Fruit fly (Drosophila melanogaster) ovary, adult (tissue): ENCODE measurements around the gene CG32280.

Experiments used
- CG17801 ChIP-seq: fragments of 200-800 bp; optimal IDR thresholded peaks from 2 replicates; lab custom pipeline; 2019; ENCODE audit warnings: missing biosample characterization, mild to moderate bottlenecking, missing genetic modification characterization, moderate library complexity; ENCODE audit not compliant: partially characterized antibody

Gene CG32280

DNA sequence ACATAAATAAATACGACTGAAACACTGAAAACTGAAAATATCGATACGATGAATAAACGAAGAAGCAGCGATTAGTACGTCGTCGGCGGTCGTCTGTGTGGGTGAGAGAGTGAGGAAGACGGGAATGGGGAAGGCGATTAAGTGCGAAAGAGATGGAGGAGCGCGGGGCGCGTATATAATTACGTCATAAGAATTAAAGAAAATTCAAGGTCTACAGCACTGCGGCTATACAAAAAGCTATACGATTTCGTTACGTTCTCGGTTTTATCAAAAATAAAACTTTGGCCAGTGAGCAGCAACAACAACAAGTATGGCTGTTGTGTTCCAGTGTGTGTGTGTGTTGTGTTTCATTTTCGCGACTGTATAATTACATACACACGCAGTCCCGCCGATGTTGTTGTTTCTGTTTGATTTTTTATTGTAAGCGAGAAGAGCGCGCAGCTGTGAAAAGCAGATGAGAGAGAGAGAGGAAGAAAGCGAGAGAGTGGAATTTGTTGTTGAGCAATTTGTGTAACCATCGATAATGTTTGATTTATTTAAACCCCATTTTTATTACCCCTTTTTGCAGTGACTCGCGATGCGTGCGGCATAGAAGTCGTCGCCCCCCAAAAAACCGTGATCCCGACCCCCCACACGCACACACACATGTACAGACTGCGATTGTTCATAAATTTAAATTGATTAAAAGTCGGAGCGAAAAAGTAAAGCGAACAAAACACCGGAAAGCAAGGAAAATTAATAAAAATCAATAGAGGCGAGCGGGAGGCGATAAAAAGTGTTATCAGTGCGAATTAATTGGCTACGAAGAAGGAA is 15.7 kb upstream of the CG32280 start:
- no peak for TF ChIP-seq CG17801

DNA sequence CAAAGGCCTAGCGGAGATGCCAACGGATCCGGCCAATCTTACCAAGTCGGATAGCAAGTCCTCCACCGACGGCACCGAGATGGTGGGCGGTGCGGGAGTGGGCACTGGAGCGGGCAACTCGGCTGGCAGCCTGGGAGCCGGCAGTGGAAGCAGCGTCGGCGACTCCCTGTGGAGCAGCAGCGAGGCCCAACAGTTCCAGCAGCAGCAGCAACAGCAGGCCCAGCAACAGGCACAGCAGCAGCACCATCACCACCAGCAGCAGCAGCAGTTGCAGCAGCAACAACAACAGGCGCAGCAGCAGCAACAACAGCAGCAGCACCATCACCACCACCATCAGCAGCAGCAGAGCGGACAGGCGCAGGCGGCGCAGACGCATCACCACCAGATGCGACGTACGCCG is 14.6 kb upstream of the CG32280 start:
- no peak for TF ChIP-seq CG17801

DNA sequence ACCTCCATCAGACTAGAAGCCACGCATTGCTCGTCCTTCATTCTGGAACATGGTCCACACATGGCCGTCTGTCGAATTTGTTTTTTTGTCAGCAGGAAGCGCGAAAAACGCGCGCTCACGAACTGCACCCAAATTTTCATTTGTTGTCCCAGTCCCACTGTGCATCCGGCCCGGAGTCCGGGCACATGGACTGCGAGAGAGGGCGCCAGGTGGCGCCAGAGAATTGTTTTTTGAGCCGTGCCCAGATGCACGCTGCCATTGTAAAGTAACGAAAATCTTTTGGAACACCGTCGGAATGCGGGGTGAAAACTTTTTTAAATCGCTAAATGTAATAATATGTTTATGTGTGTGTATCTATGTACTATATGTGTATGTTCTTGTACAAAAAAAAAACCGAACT is 7.3 kb upstream of the CG32280 start:
- no peak for TF ChIP-seq CG17801

DNA sequence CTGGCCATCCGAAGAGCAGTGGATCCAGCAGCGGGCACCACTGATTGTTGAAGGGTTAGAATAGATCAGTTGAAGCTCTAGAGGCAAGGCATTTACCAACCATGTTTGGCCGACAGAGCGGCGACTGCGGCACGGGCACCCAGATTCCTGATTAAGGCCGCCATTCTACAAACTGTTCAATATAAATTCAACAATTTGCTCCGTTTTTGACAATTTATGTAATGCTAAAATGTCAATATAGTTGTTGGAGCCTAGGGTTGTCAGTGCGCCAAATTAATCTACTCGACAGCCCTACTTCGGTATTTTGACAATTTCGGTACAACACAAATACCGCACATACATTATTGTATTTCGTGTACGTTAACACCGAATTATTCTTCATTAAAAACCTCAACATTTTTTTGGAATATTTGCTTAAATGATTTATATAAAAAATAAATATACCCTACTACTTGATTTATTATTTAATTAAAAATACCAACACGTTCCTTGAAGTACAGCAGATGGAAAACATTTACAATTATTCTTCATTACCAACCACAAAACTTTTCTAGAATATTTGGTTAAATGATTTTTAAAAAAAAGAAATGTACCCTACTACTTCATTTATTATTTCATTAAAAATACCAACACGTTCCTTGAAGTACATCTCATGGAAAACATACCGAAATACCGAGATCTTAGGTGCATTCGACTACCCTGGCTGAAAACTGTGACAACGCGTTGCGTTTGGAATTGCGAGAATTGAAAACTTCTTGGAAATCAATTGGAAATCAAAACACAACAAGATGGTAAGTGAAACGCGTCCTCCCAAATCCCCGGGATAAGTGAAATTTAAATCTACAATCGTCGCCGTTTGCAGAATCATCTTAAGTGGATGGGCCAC is 5.4 kb upstream of the CG32280 start, which contains the start of the genes ND-30 and CG15812:
Gene ND-30 (minus strand): TSS at position 270 of the 886 bp plus-strand sequence.
Gene CG15812 (plus strand): TSS at position 683 of the 886 bp plus-strand sequence.
- no peak for TF ChIP-seq CG17801

DNA sequence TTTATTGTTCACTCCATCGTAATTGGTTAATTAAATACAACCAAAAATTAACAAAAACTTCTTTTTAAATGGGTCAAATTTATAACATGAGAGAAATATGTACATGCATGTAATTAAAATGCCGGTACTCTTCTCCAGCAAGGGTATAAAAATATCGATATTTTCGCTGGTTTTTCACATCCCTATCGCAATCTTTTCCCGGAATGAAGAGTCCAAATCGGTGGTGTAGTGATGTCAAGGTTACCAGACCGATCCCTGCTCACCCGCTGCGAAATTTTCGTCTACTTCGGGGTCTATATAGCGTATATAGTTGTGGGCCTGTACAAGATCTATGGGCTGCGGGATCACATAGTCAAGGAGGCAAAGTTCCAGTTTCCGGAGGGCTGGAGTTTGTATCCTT is 3.0 kb upstream of the CG32280 start, which contains the start of gene rasp:
Gene rasp (plus strand): TSS at position 213 of the 400 bp plus-strand sequence.
- TF ChIP-seq CG17801: no peak

DNA sequence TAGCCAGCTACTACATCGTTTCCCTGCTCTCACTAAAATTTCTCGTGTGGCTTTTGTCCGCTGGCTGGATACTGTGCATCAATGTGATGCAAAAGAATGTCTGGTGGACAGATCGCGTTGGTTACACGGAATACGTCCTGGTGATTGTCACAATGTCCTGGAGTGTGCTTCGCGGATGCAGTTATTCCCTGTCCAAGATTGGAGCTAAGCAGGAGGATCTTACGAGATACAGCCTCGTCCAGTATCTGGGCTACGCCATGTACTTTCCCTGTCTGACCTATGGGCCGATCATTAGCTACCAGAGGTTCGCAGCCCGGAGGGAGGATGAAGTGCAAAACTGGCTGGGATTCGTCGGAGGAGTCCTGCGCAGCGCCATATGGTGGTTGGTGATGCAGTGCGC is 2.4 kb upstream of the CG32280 start:
- no peak for TF ChIP-seq CG17801

DNA sequence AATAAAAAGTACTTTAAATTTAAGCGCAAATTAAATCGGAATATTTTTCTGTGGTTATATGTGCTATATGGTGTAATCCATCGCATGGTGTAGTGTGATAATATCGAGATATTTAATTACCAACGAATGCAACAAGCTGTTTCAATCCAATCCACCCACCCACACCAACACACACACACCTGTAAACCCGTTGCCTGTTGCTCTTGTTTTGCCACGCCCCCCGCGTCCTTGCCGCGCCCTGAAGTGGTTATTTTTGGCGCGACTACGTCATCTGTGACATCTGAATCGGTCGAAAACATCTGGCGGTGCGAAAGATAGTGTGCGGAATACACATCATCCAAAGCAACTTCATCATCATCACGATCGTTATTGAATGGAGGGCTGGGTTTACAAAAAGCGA is 418 bp downstream of the CG32280 start:
- no peak for TF ChIP-seq CG17801

DNA sequence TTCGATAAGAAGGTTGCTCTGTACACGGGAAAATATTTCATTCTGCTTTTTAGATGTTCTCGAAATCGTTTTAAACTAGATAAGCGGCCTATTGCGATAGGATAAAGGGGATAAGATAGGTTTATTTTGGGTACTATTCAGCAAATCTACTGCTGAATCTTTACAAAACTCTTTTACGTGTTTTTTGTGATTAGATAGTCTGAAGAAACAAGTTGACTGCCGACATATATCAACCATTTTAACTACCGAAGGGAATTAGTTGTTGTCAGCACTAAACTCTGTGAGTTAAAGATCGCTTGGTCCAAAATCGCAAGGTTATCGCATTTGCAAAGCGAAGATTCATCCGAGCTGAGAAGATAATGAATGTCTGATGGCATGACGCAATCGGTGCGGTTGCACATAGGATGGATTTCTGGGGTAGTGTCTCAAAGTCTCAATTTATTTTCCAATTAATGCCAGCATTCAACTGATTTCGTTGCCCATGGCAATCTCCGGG is 1.3 kb downstream of the CG32280 start, which contains the start of gene Asciz:
Gene Asciz (minus strand): TSS at position 51 of the 496 bp plus-strand sequence.
- no peak for TF ChIP-seq CG17801

DNA sequence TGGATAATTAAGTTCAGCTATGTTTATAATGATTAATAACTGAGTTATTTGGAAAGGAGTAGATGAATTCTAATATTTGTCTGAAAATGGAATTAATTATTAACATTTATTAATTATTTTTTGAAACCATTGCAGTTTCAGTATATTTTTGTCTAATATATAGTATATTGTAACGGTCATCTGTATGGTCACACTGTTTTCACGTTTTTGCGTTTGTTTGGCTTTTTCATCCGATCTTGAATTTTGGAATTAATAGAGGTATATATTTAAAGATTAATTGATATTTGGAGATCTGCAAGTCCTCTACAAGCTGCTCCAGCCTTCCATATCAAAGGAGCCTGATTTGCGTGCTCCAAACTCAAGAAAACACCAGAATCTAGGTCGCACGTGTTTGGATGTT is 4.1 kb downstream of the CG32280 start, which contains the start of the genes CG32278 and CG32281:
Gene CG32278 (plus strand): TSS at position 180 of the 400 bp plus-strand sequence.
Gene CG32281 (plus strand): TSS at position 269 of the 400 bp plus-strand sequence.
- TF ChIP-seq CG17801: no peak

DNA sequence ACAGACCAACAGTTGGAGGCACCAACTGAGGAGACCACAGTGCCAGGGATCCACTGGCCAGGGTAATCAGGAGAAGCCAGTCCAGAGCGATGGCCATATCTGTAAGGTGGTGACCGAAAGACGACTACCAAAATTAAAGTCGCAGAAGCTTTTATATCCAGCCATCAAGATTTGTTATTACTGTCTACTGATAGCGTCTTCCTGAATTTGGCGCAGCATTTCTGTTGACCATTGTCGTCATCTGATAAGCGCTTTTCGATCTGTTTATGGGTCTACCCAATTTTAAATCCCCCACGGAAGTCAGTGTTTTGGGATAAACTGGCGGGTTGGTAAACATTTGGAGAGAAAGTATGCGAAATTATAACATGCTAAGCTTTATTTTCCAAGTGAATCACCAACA is 7.5 kb downstream of the CG32280 start, which contains the start of gene CG14963:
Gene CG14963 (minus strand): TSS at position 101 of the 400 bp plus-strand sequence.
- TF ChIP-seq CG17801: no peak

DNA sequence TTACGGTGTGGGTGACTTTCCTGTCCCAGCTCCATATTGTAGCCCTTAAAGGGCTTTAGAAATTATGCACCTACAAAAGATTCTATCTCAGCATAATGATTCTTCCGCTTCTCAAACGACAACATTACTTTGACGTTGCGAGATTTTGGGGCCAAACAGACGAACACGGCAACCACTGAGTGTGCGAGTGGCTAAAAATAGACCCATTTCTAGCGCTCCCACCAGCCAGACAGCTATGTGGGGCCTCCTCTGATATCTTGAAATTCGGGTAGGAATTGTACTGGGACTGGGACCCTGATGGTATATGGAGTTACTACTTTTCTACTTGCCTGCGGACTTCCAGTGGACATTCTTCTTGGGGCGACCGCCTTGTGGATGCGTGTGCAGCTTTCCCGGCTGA is 12.9 kb downstream of the CG32280 start:
- no peak for TF ChIP-seq CG17801

DNA sequence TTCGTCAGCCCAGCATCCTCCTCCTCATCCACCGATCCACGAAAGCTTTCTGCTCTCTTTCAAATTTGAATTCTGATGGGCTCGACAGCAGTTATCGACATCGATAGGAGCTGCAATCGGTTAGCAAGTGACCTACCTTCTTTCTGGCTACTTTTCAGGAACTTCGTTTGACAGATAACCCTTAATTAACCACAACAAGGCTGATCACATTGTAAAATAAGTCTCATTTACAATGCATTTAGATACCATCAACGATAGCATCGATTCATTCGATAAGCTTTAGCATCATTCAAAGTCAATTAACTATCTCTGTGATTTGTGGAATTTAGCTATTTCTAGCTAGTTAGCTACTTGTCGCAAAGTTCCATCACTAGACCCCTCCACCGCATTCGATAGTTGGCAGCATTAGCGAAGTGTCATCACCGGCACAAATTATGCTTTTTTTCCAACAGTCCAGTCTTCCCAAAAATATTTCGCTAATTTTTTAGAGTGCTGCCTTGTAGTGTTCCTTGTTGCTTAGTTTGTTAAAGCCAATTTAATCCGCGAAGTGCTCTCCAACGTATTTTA is 13.6 kb downstream of the CG32280 start, which contains the start of the genes MnM and Girdin:
Gene MnM (minus strand): TSS at position 51 of the 567 bp plus-strand sequence.
Gene Girdin (plus strand): TSS at position 401 of the 567 bp plus-strand sequence.
- no peak for TF ChIP-seq CG17801

DNA sequence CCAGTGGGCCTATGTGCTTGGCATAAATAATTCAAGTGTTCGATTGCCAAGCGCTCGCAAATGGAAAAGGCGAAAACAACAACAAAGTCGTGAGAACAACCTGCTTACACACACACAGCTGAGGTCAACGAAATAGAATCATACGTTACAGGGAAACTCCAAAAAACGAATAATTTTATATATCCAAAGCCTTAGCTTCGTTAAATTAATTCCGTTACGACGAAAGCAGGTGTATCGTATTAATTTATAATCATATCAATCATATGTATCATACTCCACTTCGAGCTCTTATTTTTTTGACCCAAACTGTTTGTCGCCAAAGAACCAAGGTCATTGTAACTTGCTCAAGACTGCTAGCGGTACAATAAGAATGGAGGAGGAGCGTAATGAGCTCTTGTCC is 14.5 kb downstream of the CG32280 start:
- peak; percentile 92 for TF ChIP-seq CG17801

DNA sequence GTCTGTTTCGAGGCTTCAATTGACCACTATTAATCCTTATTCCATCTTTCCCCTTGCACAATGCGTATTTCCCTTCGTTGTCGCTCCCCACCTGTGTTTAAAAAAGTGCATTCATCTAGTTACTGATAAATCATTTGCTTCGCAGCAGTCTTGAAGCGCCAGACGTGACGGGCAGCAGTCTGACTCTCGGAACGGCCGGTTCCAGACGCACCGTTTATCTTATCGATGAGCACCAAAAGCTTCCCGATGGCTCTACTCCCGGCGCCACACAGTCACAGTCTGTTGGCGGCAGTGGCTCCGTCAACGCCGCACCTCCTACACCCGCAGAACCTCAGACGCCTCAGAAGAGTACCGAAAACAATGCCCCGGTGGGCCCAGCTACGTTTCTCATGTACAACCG is 19.1 kb downstream of the CG32280 start, which contains the start of gene CG42494:
Gene CG42494 (plus strand): TSS at position 301 of the 400 bp plus-strand sequence.
- TF ChIP-seq CG17801: no peak

DNA sequence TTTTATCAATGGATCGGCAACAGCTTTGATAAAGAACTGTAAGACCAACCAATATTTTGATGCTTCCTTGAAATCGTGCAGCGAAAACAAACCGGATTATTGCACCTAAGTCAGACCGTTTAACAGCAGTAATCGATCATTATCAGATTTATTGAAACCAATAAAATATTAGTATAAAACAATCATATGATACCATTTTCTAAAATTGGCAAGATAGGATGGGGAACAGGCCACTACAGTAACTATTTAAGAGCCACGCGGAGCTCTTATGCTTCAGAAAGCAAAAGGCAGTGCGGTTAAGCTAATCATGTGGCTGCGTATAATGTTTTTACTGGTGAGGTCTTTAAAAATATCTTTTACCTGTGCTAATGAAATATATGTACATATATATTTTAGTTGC is 21.4 kb downstream of the CG32280 start, which contains the start of gene CG32284:
Gene CG32284 (plus strand): TSS at position 301 of the 400 bp plus-strand sequence.
- no peak for TF ChIP-seq CG17801

DNA sequence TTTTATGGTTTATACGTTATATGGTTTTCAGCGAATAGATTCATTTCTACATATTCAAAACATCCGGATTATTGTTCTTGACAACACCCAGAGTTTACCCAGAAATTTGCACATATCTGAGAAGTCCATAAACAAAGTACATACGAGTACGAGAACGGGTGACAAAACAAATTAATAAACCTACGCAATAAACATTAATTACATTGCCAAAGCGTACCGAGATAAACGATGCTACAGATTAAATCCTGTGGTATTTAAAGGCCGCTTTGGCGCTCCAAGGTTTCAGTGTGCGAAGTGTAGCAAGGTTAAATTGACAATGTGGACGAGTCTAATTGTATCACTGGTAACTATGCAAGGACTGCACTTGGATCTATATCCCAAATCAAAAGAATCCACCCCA is 22.3 kb downstream of the CG32280 start, which contains the start of gene CG14957:
Gene CG14957 (plus strand): TSS at position 301 of the 400 bp plus-strand sequence.
- no peak for TF ChIP-seq CG17801
